Worm (Caenorhabditis elegans) whole organism, L1 larva: ENCODE results near the gene hrpf-2.

Experiments used
- F16B12.6 ChIP-seq: fragments of 150-350 bp; optimal IDR thresholded peaks from 2 replicates; lab custom pipeline; 2014; ENCODE audit warnings: missing biosample characterization, missing genetic modification characterization
- Y116A8C.19 ChIP-seq: sonication (generic microtip); optimal IDR thresholded peaks from 2 replicates; lab custom pipeline; 2016; ENCODE audit warnings: missing compliant biosample characterization, missing genetic modification characterization, borderline replicate concordance
- ceh-88 ChIP-seq: fragments of 200-800 bp; sonication (Bioruptor generic); IDR thresholded peaks from 2 replicates; pipeline ENCODE4 v1.3.6; 2022; ENCODE audit warnings: missing genetic modification characterization, missing compliant biosample characterization
- efl-1 ChIP-seq, 4 experiments: fragments of 150-350 bp; optimal IDR thresholded peaks in 3 of 4; peaks in 1 of 4; 1 replicate in 1 of 4; 2 replicates in 3 of 4; lab custom pipeline; 2014; ENCODE audit warnings: missing biosample characterization in 2 of 4, missing genetic modification characterization in 2 of 4, missing genetic modification reagents in 2 of 4
- egl-27 ChIP-seq, 2 experiments: fragments of 150-350 bp in 1 of 2; sonication (generic microtip); optimal IDR thresholded peaks; 3 replicates each; lab custom pipeline; 2017 to 2018; ENCODE audit warnings: missing biosample characterization in 2 of 2, missing genetic modification characterization in 2 of 2, missing genetic modification reagents in 2 of 2
- elt-3 ChIP-seq, 6 experiments: fragments of 150-350 bp in 1 of 6; sonication (generic microtip); optimal IDR thresholded peaks; 2 replicates each; lab custom pipeline; 2017 to 2018; ENCODE audit warnings: missing biosample characterization in 6 of 6, missing genetic modification characterization in 6 of 6, inconsistent platforms in 1 of 6
- ets-5 ChIP-seq: fragments of 200-800 bp; sonication (Bioruptor generic); IDR thresholded peaks from 2 replicates; pipeline ENCODE4 v1.3.6; 2022; ENCODE audit warnings: missing genetic modification characterization, missing compliant biosample characterization
- fkh-10 ChIP-seq: sonication (generic microtip); optimal IDR thresholded peaks from 2 replicates; lab custom pipeline; 2017; ENCODE audit warnings: missing biosample characterization, missing genetic modification reagents, missing genetic modification characterization
- fkh-8 ChIP-seq: sonication (generic microtip); optimal IDR thresholded peaks from 2 replicates; lab custom pipeline; 2016; ENCODE audit warnings: mild to moderate bottlenecking, missing genetic modification characterization, missing compliant biosample characterization
- irx-1 ChIP-seq: sonication (generic microtip); optimal IDR thresholded peaks from 2 replicates; lab custom pipeline; 2016; ENCODE audit warnings: missing genetic modification characterization, missing compliant biosample characterization
- jun-1 ChIP-seq: fragments of 150-350 bp; optimal IDR thresholded peaks from 2 replicates; lab custom pipeline; 2014; ENCODE audit warnings: missing biosample characterization, missing genetic modification reagents, missing genetic modification characterization
- lin-35 ChIP-seq, 2 experiments: fragments of 150-350 bp; optimal IDR thresholded peaks; 2 replicates each; lab custom pipeline; 2014; ENCODE audit warnings: missing biosample characterization in 2 of 2, missing genetic modification characterization in 2 of 2, missing genetic modification reagents in 2 of 2
- mef-2 ChIP-seq: fragments of 150-350 bp; optimal IDR thresholded peaks from 2 replicates; lab custom pipeline; 2014; ENCODE audit warnings: missing biosample characterization, missing genetic modification characterization
- mep-1 ChIP-seq: fragments of 150-350 bp; optimal IDR thresholded peaks from 2 replicates; lab custom pipeline; 2014; ENCODE audit warnings: missing biosample characterization, missing genetic modification characterization
- nhr-237 ChIP-seq: fragments of 150-350 bp; optimal IDR thresholded peaks from 2 replicates; lab custom pipeline; 2014; ENCODE audit warnings: missing biosample characterization, missing genetic modification characterization
- nhr-28 ChIP-seq: fragments of 150-350 bp; optimal IDR thresholded peaks from 2 replicates; lab custom pipeline; 2014; ENCODE audit warnings: missing biosample characterization, missing genetic modification characterization
- nhr-47 ChIP-seq: sonication (generic microtip); optimal IDR thresholded peaks from 2 replicates; lab custom pipeline; 2016; ENCODE audit warnings: mild to moderate bottlenecking, missing genetic modification characterization, moderate library complexity, missing compliant biosample characterization
- nhr-71 ChIP-seq: sonication (generic microtip); optimal IDR thresholded peaks from 2 replicates; lab custom pipeline; 2016; ENCODE audit warnings: mild to moderate bottlenecking, missing genetic modification characterization, moderate library complexity, missing compliant biosample characterization
- nhr-76 ChIP-seq: sonication (generic microtip); optimal IDR thresholded peaks from 2 replicates; lab custom pipeline; 2017; ENCODE audit warnings: missing biosample characterization, missing genetic modification characterization
- nhr-84 ChIP-seq: sonication (generic microtip); optimal IDR thresholded peaks from 2 replicates; lab custom pipeline; 2017; ENCODE audit warnings: missing biosample characterization, missing genetic modification characterization
- nhr-85 ChIP-seq: sonication (generic microtip); peaks from one replicate; lab custom pipeline; 2016; ENCODE audit warnings: missing genetic modification characterization, inconsistent platforms, missing compliant biosample characterization
- pag-3 ChIP-seq: sonication (generic microtip); optimal IDR thresholded peaks from 2 replicates; lab custom pipeline; 2017; ENCODE audit warnings: missing genetic modification characterization, mild to moderate bottlenecking, missing compliant biosample characterization, antibody characterized with exemption, borderline replicate concordance; ENCODE audit not compliant: insufficient read depth
- pax-3 ChIP-seq: fragments of 200-800 bp; sonication (Bioruptor generic); optimal IDR thresholded peaks from 2 replicates; lab custom pipeline; 2018; ENCODE audit warnings: mild to moderate bottlenecking, missing genetic modification characterization, moderate library complexity, missing compliant biosample characterization
- pqm-1 ChIP-seq: sonication (generic microtip); optimal IDR thresholded peaks from 3 replicates; lab custom pipeline; 2017; ENCODE audit warnings: missing biosample characterization, missing genetic modification characterization
- rnt-1 ChIP-seq: sonication (generic microtip); optimal IDR thresholded peaks from 2 replicates; lab custom pipeline; 2016; ENCODE audit warnings: mild to moderate bottlenecking, missing genetic modification characterization, moderate library complexity, missing compliant biosample characterization
- sptf-1 ChIP-seq: fragments of 150-350 bp; optimal IDR thresholded peaks from 2 replicates; lab custom pipeline; 2014; ENCODE audit warnings: missing biosample characterization, missing genetic modification characterization
- swsn-7 ChIP-seq: sonication (generic microtip); optimal IDR thresholded peaks from 2 replicates; lab custom pipeline; 2016; ENCODE audit warnings: missing genetic modification characterization, missing compliant biosample characterization
- tbx-2 ChIP-seq: sonication (generic microtip); optimal IDR thresholded peaks from 2 replicates; lab custom pipeline; 2016; ENCODE audit warnings: missing genetic modification characterization, missing compliant biosample characterization
- unc-130 ChIP-seq: fragments of 150-350 bp; optimal IDR thresholded peaks from 2 replicates; lab custom pipeline; 2017; ENCODE audit warnings: missing biosample characterization, missing genetic modification characterization, inconsistent platforms
- unc-30 ChIP-seq: sonication (generic microtip); optimal IDR thresholded peaks from 2 replicates; lab custom pipeline; 2017; ENCODE audit warnings: missing biosample characterization, missing genetic modification characterization
- vab-15 ChIP-seq: sonication (generic microtip); optimal IDR thresholded peaks from 2 replicates; lab custom pipeline; 2017; ENCODE audit warnings: missing genotype, mild to moderate bottlenecking, missing genetic modification characterization, missing compliant biosample characterization
- xbp-1 ChIP-seq: sonication (generic microtip); optimal IDR thresholded peaks from 2 replicates; lab custom pipeline; 2016; ENCODE audit warnings: missing genetic modification characterization, missing compliant biosample characterization
- zip-4 ChIP-seq: fragments of 200-800 bp; sonication (Bioruptor generic); optimal IDR thresholded peaks from 2 replicates; lab custom pipeline; 2018; ENCODE audit warnings: mild to moderate bottlenecking, missing genetic modification characterization, moderate library complexity, missing compliant biosample characterization
- ztf-11 ChIP-seq, 2 experiments: sonication (generic microtip); optimal IDR thresholded peaks; 2 replicates each; lab custom pipeline; 2016 to 2017; ENCODE audit warnings: missing genetic modification characterization in 2 of 2, missing biosample characterization in 1 of 2, missing compliant biosample characterization in 1 of 2

The hrpf-2 gene

DNA sequence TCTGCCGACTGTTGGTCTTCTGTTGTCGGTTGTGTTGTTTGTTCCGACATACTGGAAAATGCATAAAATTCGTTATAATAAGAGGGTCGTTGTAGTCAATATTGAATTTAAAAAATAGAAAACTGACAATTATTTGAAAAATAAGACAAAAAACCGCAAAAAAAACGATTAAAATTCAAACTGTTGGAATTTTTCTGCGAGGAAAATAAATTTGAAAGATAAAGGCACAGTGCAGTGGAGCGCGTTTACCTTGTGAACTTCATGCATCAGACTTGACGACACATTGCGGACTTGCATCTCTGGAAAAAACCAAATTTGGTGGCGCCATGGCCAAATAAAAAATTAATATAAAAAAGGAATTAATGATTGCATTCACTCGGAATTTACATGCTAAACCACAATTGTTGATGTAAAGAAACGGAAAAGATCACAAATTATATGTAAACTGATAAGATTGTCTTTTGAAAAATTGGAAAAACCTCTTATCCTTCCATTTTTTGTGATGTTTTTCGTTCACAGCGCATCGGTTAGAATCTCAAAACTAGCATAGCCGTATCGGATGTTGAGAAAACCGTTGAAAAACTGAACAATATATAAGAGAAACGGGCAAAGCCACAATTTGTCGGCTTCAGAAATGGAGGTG, at the start of gene hrpf-2, which contains the start of gene bli-6 (continued):
- TF ChIP-seq pqm-1 (tag; lab: Kevin White, UChicago) (no peak), unc-130 (tag; lab: Kevin White, UChicago) (peak; percentile 34), fkh-10 (GFP tag; lab: Kevin White, UChicago) (no peak), fkh-8 (tag; lab: Kevin White, UChicago) (peak; percentile 64), zip-4 (peak; percentile 3), vab-15 (tag; lab: Kevin White, UChicago) (peak; percentile 5), nhr-85 (tag; lab: Kevin White, UChicago) (peak; percentile 86), pax-3 (no peak)
- TF ChIP-seq, all 84 proteins: peak for 44

DNA sequence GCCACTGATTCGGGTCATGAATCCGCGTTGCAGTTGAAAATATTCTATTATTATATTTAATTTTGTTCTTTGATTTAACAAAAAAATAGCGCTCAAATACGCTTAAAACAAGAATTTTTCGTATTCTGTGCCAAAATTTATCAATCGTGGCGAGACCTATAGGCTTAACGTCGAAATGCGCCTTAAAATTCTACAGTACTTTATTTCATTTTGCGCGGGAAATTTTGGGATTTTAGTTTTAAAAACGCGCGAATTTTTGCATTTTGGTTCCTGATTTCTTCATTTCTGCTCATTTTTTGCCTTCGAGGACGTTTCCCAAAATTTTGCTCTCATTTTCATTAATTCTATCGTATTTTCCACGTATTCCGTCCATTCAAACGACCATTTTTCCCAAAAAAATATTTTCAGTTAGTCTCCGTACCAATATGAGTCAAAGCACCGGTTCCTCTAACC, 44.9 kb upstream of the hrpf-2 start, which contains the start of gene puf-11:
TSS of gene puf-11 (plus strand) at position 403 of the 453 bp plus-strand sequence.
- no peak for TF ChIP-seq fkh-8 (tag; lab: Kevin White, UChicago)
- no peak for TF ChIP-seq nhr-76
- no peak for TF ChIP-seq elt-3 (tag; optimal IDR thresholded peaks at IDR 0.05; lab: Kevin White, UChicago)
- no peak for TF ChIP-seq nhr-28 (tag; lab: Kevin White, UChicago)
- TF ChIP-seq, all 84 proteins: peak for 0

DNA sequence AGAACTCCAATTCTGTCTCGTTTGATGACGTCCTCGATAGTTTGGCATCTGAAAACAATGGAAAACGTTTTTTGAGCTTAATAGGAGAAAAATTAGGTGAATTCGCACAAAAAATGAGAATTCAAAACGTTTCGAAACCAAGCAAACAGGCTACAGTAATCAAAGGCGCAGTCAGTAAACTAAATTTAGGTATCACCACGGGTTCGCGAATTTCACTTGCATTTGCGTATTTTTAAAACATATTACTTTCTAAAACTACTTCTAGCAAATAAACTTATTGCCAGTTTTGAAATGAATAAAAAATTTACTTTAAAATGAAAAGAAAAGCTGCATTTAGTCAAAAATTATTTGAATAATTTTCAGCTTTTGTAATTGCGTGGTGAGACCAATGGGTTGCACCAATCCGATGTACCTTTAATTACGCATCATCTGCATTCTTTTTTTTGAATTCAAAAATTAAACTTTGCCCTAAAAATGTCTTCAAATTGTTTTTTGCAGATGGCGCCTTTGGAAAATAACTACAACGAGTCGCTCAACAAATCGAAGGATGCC, 42.8 kb upstream of the hrpf-2 start, which contains the start of the genes Y73B6BL.23 and htp-2:
TSS of gene Y73B6BL.23 (minus strand) at position 51 of the 552 bp plus-strand sequence.
TSS of gene htp-2 (plus strand) at position 492 of the 552 bp plus-strand sequence.
- TF ChIP-seq nhr-84 (tag; lab: Kevin White, UChicago) (no peak), nhr-76 (no peak), F16B12.6 (tag; lab: Kevin White, UChicago) (no peak), pag-3 (no peak), tbx-2 (tag; lab: Kevin White, UChicago) (no peak), pqm-1 (tag; lab: Kevin White, UChicago) (no peak), ceh-88 (GFP tag; lab: Robert Waterston, UW) (no peak)

DNA sequence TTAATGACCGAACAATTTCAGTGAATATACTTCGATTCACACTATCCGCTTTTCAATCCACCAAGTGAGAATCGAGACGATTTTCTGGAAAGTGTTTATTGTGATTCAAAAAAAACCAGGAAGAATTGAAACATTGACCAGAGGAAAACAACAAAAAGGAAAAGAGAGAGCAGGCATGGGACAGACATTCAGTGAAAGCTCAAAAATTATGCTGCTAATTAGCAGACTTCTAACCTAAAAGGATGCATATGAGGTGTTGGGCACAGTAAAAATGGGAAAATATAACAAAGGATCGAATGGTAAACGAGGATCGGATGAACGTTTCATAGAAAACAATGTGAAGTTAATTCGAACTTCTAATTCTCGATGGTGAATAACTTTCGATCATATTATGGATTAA, 41.3 kb upstream of the hrpf-2 start:
- TF ChIP-seq lin-35 (GFP tag; optimal IDR thresholded peaks at IDR 0.05; lab: Kevin White, UChicago), result no peak
- TF ChIP-seq sptf-1 (tag; lab: Kevin White, UChicago), result no peak
- no peak for TF ChIP-seq ztf-11 (tag; optimal IDR thresholded peaks at IDR 0.05; lab: Kevin White, UChicago)
- no peak for TF ChIP-seq swsn-7
- TF ChIP-seq xbp-1, result no peak
- TF ChIP-seq irx-1 (tag; lab: Kevin White, UChicago), result no peak

DNA sequence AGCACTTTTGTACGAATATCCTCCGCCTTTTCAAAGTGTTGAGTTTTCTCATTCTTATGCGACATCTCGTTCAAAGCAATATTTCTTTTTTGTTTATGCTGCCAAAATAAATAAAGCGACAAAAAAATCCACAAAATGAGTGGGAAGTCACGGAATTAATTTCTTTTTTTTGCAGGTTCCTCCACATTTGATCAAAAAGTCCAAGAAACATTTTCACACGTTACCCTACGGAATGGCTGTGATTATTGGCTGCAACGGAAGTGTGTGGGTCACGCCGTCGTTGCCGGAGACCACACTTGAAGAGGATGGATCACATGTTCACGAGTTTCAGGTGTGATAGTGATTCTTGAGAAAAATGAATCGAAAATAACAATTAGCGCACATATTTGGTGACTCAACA, 40.2 kb upstream of the hrpf-2 start, which contains the start of gene Y73B6BL.22:
TSS of gene Y73B6BL.22 (minus strand) at position 101 of the 400 bp plus-strand sequence.
- TF ChIP-seq nhr-47 (tag; lab: Kevin White, UChicago), result no peak
- TF ChIP-seq mep-1, result no peak
- no peak for TF ChIP-seq ets-5 (GFP tag; lab: Robert Waterston, UW)
- no peak for TF ChIP-seq pax-3
- no peak for TF ChIP-seq nhr-71 (tag; lab: Kevin White, UChicago)
- TF ChIP-seq jun-1 (tag; lab: Kevin White, UChicago), result no peak
- TF ChIP-seq egl-27 (tag; optimal IDR thresholded peaks at IDR 0.05; lab: Kevin White, UChicago), result no peak
- no peak for TF ChIP-seq Y116A8C.19
- no peak for TF ChIP-seq nhr-237 (tag; lab: Kevin White, UChicago)
- TF ChIP-seq mef-2 (tag; lab: Kevin White, UChicago), result no peak
- TF ChIP-seq efl-1 (optimal IDR thresholded peaks at IDR 0.05; lab: Kevin White, UChicago), result no peak
- TF ChIP-seq efl-1 (GFP tag; optimal IDR thresholded peaks at IDR 0.05 in 1 of 2; lab: Kevin White, UChicago), result no peak
- TF ChIP-seq F16B12.6 (tag; lab: Kevin White, UChicago), result no peak
- no peak for TF ChIP-seq rnt-1 (tag; lab: Kevin White, UChicago)
- TF ChIP-seq unc-30 (tag; lab: Kevin White, UChicago), result no peak
